Worm (Caenorhabditis elegans) whole organism, L4/young adult: ENCODE results near the gene flp-5.

ENCODE experiments used
- W03F9.2 ChIP-seq: fragments of 150-350 bp; optimal IDR thresholded peaks from 2 replicates; lab custom pipeline; 2014; ENCODE audit warnings: missing biosample characterization, missing genetic modification characterization
- dao-5 ChIP-seq: sonication (generic microtip); optimal IDR thresholded peaks from 2 replicates; lab custom pipeline; 2016; ENCODE audit warnings: missing genotype, missing genetic modification characterization, moderate library complexity, missing compliant biosample characterization
- him-1 ChIP-seq: sonication (generic microtip); optimal IDR thresholded peaks from 2 replicates; lab custom pipeline; 2016; ENCODE audit warnings: missing genotype, missing genetic modification reagents, missing genetic modification characterization, missing compliant biosample characterization

DNA sequence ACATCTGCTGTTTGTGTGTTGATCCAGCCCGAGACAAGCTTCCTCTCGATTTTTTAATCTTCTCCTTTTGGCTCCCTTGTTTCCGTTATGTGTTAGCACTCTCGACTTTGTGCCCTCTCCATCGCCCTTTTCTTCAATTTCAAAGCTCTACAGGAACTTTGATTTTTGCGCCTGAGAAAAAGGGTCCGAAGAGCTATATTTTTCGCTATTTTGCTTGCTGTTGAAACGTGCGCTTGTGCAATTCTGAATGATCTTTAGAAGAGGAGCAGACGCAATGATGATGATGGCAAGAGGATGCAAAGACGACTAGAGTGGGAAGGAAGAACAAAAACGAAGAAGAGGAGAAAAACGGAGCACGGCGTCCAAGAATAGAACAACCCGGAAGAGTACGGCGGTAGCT lies 46.3 kb upstream of the flp-5 start:
- TF ChIP-seq dao-5 = no peak
- TF ChIP-seq him-1 = no peak
- no peak for TF ChIP-seq W03F9.2 (tag; lab: Kevin White, UChicago)
